Worm (Caenorhabditis elegans) whole organism, young adult: ENCODE results near the gene T28A8.5.

Experiments
- B0019.2 ChIP-seq: fragments of 200-800 bp; sonication (Bioruptor generic); conservative IDR thresholded peaks from 2 replicates; pipeline ENCODE4 v1.3.6; 2022; ENCODE audit warnings: missing genetic modification reagents, missing genetic modification characterization, missing compliant biosample characterization
- C06A6.2 ChIP-seq: fragments of 200-800 bp; sonication (Bioruptor generic); conservative IDR thresholded peaks from 2 replicates; pipeline ENCODE4 v1.3.6; 2022; ENCODE audit warnings: missing genetic modification characterization, missing compliant biosample characterization
- F22D6.2 ChIP-seq: sonication (generic microtip); optimal IDR thresholded peaks from 2 replicates; lab custom pipeline; 2016; ENCODE audit warnings: mild to moderate bottlenecking, missing genetic modification characterization, missing compliant biosample characterization
- F33H1.4 ChIP-seq: fragments of 200-800 bp; sonication (Bioruptor generic); IDR thresholded peaks from 2 replicates; pipeline ENCODE4 v1.3.6; 2022; ENCODE audit warnings: missing genetic modification reagents, missing genetic modification characterization, missing compliant biosample characterization
- F39B2.1 ChIP-seq: fragments of 200-800 bp; sonication (Bioruptor generic); IDR thresholded peaks from 2 replicates; pipeline ENCODE4 v1.3.6; 2022; ENCODE audit warnings: missing genetic modification reagents, missing genetic modification characterization, missing compliant biosample characterization
- F57C9.4 ChIP-seq: sonication (generic microtip); optimal IDR thresholded peaks from 2 replicates; lab custom pipeline; 2017; ENCODE audit warnings: mild to moderate bottlenecking, missing genetic modification characterization, missing compliant biosample characterization
- T07F8.4 ChIP-seq: sonication (generic microtip); optimal IDR thresholded peaks from 2 replicates; lab custom pipeline; 2016; ENCODE audit warnings: mild to moderate bottlenecking, missing genetic modification characterization, moderate library complexity, missing compliant biosample characterization
- Y53G8AR.9 ChIP-seq: fragments of 200-800 bp; sonication (Bioruptor generic); conservative IDR thresholded peaks from 2 replicates; pipeline ENCODE4 v1.3.6; 2022; ENCODE audit warnings: missing genetic modification reagents, missing genetic modification characterization, missing compliant biosample characterization
- Y56A3A.18 ChIP-seq: fragments of 200-800 bp; sonication (Bioruptor generic); IDR thresholded peaks from 2 replicates; pipeline ENCODE4 v1.3.6; 2022; ENCODE audit warnings: missing genetic modification reagents, missing genetic modification characterization, missing compliant biosample characterization
- aptf-3 ChIP-seq: fragments of 200-800 bp; sonication (Bioruptor generic); IDR thresholded peaks from 2 replicates; pipeline ENCODE4 v1.3.6; 2022; ENCODE audit warnings: missing genetic modification characterization, missing compliant biosample characterization
- atf-7 ChIP-seq: sonication (generic microtip); optimal IDR thresholded peaks from 2 replicates; lab custom pipeline; 2017; ENCODE audit warnings: mild to moderate bottlenecking, missing genetic modification characterization, missing compliant biosample characterization
- cebp-1 ChIP-seq, 2 experiments: fragments of 200-800 bp in 1 of 2; sonication (Bioruptor generic) in 1 of 2; sonication (generic microtip) in 1 of 2; IDR thresholded peaks in 1 of 2; optimal IDR thresholded peaks in 1 of 2; 2 replicates each; pipeline versions ENCODE4 v1.3.6 to Lab custom; 2017 to 2022; ENCODE audit warnings: missing compliant biosample characterization in 2 of 2, missing genetic modification characterization in 2 of 2, mild to moderate bottlenecking in 1 of 2, missing genetic modification reagents in 1 of 2, moderate library complexity in 1 of 2
- ceh-40 ChIP-seq: fragments of 200-800 bp; sonication (Bioruptor generic); IDR thresholded peaks from 2 replicates; pipeline ENCODE4 v1.3.6; 2022; ENCODE audit warnings: missing genetic modification characterization, missing compliant biosample characterization
- chd-7 ChIP-seq: sonication (generic microtip); optimal IDR thresholded peaks from 2 replicates; lab custom pipeline; 2016; ENCODE audit warnings: mild to moderate bottlenecking, missing genetic modification characterization, moderate library complexity, missing compliant biosample characterization
- die-1 ChIP-seq: sonication (generic microtip); optimal IDR thresholded peaks from 2 replicates; lab custom pipeline; 2016; ENCODE audit warnings: missing genotype, mild to moderate bottlenecking, missing genetic modification characterization, missing compliant biosample characterization
- egl-44 ChIP-seq: fragments of 200-800 bp; sonication (Bioruptor generic); IDR thresholded peaks from 2 replicates; pipeline ENCODE4 v1.3.6; 2022; ENCODE audit warnings: missing genetic modification reagents, missing genetic modification characterization, missing compliant biosample characterization
- him-1 ChIP-seq: sonication (generic microtip); optimal IDR thresholded peaks from 2 replicates; lab custom pipeline; 2016; ENCODE audit warnings: missing genotype, missing genetic modification reagents, missing genetic modification characterization, missing compliant biosample characterization
- hlh-12 ChIP-seq: sonication (generic microtip); optimal IDR thresholded peaks from 2 replicates; lab custom pipeline; 2016; ENCODE audit warnings: missing genetic modification characterization, missing compliant biosample characterization
- lin-54 ChIP-seq: fragments of 200-800 bp; sonication (Bioruptor generic); optimal IDR thresholded peaks from 2 replicates; lab custom pipeline; 2018; ENCODE audit warnings: mild to moderate bottlenecking, missing genetic modification characterization, missing compliant biosample characterization
- lir-1 ChIP-seq: fragments of 200-800 bp; sonication (Bioruptor generic); conservative IDR thresholded peaks from 2 replicates; pipeline ENCODE4 v1.3.6; 2022; ENCODE audit warnings: missing genetic modification reagents, missing genetic modification characterization, missing compliant biosample characterization
- madf-6 ChIP-seq: fragments of 200-800 bp; sonication (Bioruptor generic); IDR thresholded peaks from 2 replicates; pipeline ENCODE4 v1.3.6; 2022; ENCODE audit warnings: missing genetic modification reagents, missing genetic modification characterization, missing compliant biosample characterization
- mes-4 ChIP-seq: sonication (generic microtip); optimal IDR thresholded peaks from 2 replicates; lab custom pipeline; 2016; ENCODE audit warnings: missing genotype, missing genetic modification characterization, missing compliant biosample characterization
- nfya-1 ChIP-seq: sonication (generic microtip); optimal IDR thresholded peaks from 2 replicates; lab custom pipeline; 2017; ENCODE audit warnings: antibody characterized with exemption, missing compliant biosample characterization, missing genetic modification characterization, borderline replicate concordance; ENCODE audit not compliant: insufficient read depth
- nhr-179 ChIP-seq: sonication (generic microtip); optimal IDR thresholded peaks from 2 replicates; lab custom pipeline; 2016; ENCODE audit warnings: mild to moderate bottlenecking, missing genetic modification characterization, missing compliant biosample characterization
- nhr-80 ChIP-seq: sonication (generic microtip); optimal IDR thresholded peaks from 2 replicates; lab custom pipeline; 2016; ENCODE audit warnings: missing genetic modification characterization, missing compliant biosample characterization
- rcor-1 ChIP-seq: fragments of 200-800 bp; sonication (Bioruptor generic); IDR thresholded peaks from 2 replicates; pipeline ENCODE4 v1.3.6; 2022; ENCODE audit warnings: missing genetic modification reagents, missing genetic modification characterization, missing compliant biosample characterization
- repo-1 ChIP-seq: sonication (generic microtip); optimal IDR thresholded peaks from 2 replicates; lab custom pipeline; 2017; ENCODE audit warnings: mild to moderate bottlenecking, missing genetic modification characterization, missing compliant biosample characterization
- snpc-1.3 ChIP-seq: sonication (generic microtip); optimal IDR thresholded peaks from 2 replicates; lab custom pipeline; 2017; ENCODE audit warnings: missing genetic modification characterization, mild to moderate bottlenecking, missing compliant biosample characterization, antibody characterized with exemption, moderate library complexity, missing genotype, missing genetic modification reagents; ENCODE audit not compliant: insufficient read depth
- snpc-3.4 ChIP-seq: sonication (generic microtip); optimal IDR thresholded peaks from 2 replicates; lab custom pipeline; 2017; ENCODE audit warnings: missing genetic modification characterization, mild to moderate bottlenecking, missing compliant biosample characterization, antibody characterized with exemption, moderate library complexity, missing genotype, missing genetic modification reagents
- zim-3 ChIP-seq: sonication (generic microtip); optimal IDR thresholded peaks from 2 replicates; lab custom pipeline; 2017; ENCODE audit warnings: mild to moderate bottlenecking, missing genetic modification characterization, moderate library complexity, missing compliant biosample characterization
- ztf-28 ChIP-seq: fragments of 200-800 bp; sonication (Bioruptor generic); IDR thresholded peaks from 2 replicates; pipeline ENCODE4 v1.3.6; 2022; ENCODE audit warnings: missing genetic modification reagents, missing genetic modification characterization, missing compliant biosample characterization

T28A8.5 gene

ce11 chrIII:13501599-13501998 is at the start of gene T28A8.5:
Gene T28A8.5, plus strand, starts transcription at chrIII:13501630.
- TF ChIP-seq B0019.2 (GFP tag; lab: Robert Waterston, UW): no peak
- no peak for TF ChIP-seq cebp-1 (GFP tag; IDR thresholded peaks at IDR 0.05; lab: Robert Waterston, UW)
- no peak for TF ChIP-seq cebp-1 (tag; optimal IDR thresholded peaks at IDR 0.05; lab: Kevin White, UChicago)
- TF ChIP-seq snpc-3.4 (tag; lab: Kevin White, UChicago): no peak
- TF ChIP-seq madf-6 (GFP tag; lab: Robert Waterston, UW): 0 out of 2 replicates have a peak, but pooled peaks have one; percentile 14

ce11 chrIII:13452824-13453223 is 48.6 kb upstream of the T28A8.5 start:
- TF ChIP-seq chd-7 (tag; lab: Kevin White, UChicago) (no peak), lin-54 (GFP tag; lab: Kevin White, UChicago) (no peak), nhr-80 (peak; percentile 47), F33H1.4 (GFP tag; lab: Robert Waterston, UW) (no peak), snpc-3.4 (tag; lab: Kevin White, UChicago) (no peak)

DNA sequence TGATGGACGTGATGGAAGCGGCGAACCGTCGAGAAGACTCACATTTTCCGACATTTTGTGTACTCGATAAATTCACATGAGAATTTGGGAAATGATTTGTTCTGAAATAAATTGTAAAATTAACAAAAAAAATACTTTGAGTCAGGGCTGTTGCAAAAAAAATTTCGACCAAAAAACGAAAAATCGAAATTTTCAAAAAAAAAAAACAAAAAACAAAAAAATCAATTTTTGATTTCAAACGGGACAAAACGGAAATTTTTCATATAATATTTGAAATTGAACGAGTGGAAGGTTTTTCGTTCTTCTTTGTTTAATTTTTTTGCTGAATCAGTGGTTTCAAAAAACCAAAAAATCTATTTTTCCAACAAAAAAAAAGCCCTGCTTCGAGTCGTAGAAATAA is 46.2 kb upstream of the T28A8.5 start, which contains the start of gene cua-1:
Gene cua-1, minus strand, starts transcription at position 101 of the 400 bp plus-strand sequence.
- TF ChIP-seq F57C9.4 (tag; lab: Kevin White, UChicago) (no peak), die-1 (no peak), C06A6.2 (GFP tag; lab: Robert Waterston, UW) (no peak), rcor-1 (GFP tag; lab: Robert Waterston, UW) (no peak), nhr-179 (tag; lab: Kevin White, UChicago) (no peak), repo-1 (no peak), hlh-12 (no peak), ztf-28 (GFP tag; lab: Robert Waterston, UW) (no peak), him-1 (tag; lab: Kevin White, UChicago) (no peak), F22D6.2 (tag; lab: Kevin White, UChicago) (no peak), aptf-3 (GFP tag; lab: Robert Waterston, UW) (no peak), T07F8.4 (tag; lab: Kevin White, UChicago) (no peak)

- TF ChIP-seq mes-4 (tag; lab: Kevin White, UChicago) (no peak), rcor-1 (GFP tag; lab: Robert Waterston, UW) (no peak), F39B2.1 (GFP tag; lab: Robert Waterston, UW) (no peak), ceh-40 (GFP tag; lab: Robert Waterston, UW) (no peak), lir-1 (GFP tag; lab: Robert Waterston, UW) (no peak), nfya-1 (tag; lab: Kevin White, UChicago) (no peak), him-1 (tag; lab: Kevin White, UChicago) (no peak), snpc-1.3 (tag; lab: Kevin White, UChicago) (no peak), zim-3 (tag; lab: Kevin White, UChicago) (no peak), cebp-1 (GFP tag; IDR thresholded peaks at IDR 0.05; lab: Robert Waterston, UW) (0 out of 2 replicates have a peak, but pooled peaks have one; percentile 11), cebp-1 (tag; optimal IDR thresholded peaks at IDR 0.05; lab: Kevin White, UChicago) (peak; percentile 89), atf-7 (tag; lab: Kevin White, UChicago) (peak; percentile 13)
These were observed 45.6 kb upstream of the T28A8.5 start for ce11 chrIII:13455816-13456215.

- TF ChIP-seq egl-44 (GFP tag; lab: Robert Waterston, UW) (no peak), Y56A3A.18 (no peak), F33H1.4 (GFP tag; lab: Robert Waterston, UW) (no peak), lin-54 (GFP tag; lab: Kevin White, UChicago) (peak; percentile 25), Y53G8AR.9 (GFP tag; lab: Robert Waterston, UW) (0 out of 2 replicates have a peak, but pooled peaks have one; percentile 26)
These were observed 44.1 kb upstream of the T28A8.5 start for ce11 chrIII:13457305-13457704.
